Worm (Caenorhabditis elegans): Measurements from ENCODE around the gene srg-9.

- TF ChIP-seq saeg-2 (GFP tag; IDR thresholded peaks at IDR 0.05): no peak
- TF ChIP-seq skn-1 (tag; optimal IDR thresholded peaks at IDR 0.05): no peak
- TF ChIP-seq F10B5.3 (tag; optimal IDR thresholded peaks at IDR 0.05): no peak
- TF ChIP-seq ceh-32 (tag; optimal IDR thresholded peaks at IDR 0.05; ENCODE audit: poor library complexity): no peak
- TF ChIP-seq fos-1 (tag; optimal IDR thresholded peaks at IDR 0.05): no peak
- no peak for TF ChIP-seq ceh-82 (tag; optimal IDR thresholded peaks at IDR 0.05)
- TF ChIP-seq nhr-111 (GFP tag; optimal IDR thresholded peaks at IDR 0.05): no peak
- no peak for TF ChIP-seq spr-1 (tag; optimal IDR thresholded peaks at IDR 0.05)
These were observed 5.1 kb downstream of the srg-9 start, which contains the start of gene amdh-1 for ce11 chrIII:6251511-6251910.

All from whole organism, L4 larva.